Worm (Caenorhabditis elegans): ENCODE results near the gene ZK287.7.

- TF ChIP-seq him-1 (tag; optimal IDR thresholded peaks at IDR 0.05) (no peak), W03F9.2 (tag; optimal IDR thresholded peaks at IDR 0.05) (no peak)
These were observed 19.5 kb upstream of the ZK287.7 start, which contains the start of gene sulp-8 for ce11 chrV:9673199-9673843.

All from whole organism, L4/young adult.